Worm (Caenorhabditis elegans) whole organism, L4 larva: Measurements from ENCODE around the gene ZK616.8.

Source experiments
- D1046.2 ChIP-seq: fragments of 200-800 bp; sonication (Bioruptor generic); IDR thresholded peaks from 2 replicates; pipeline ENCODE4 v1.3.6; 2022; ENCODE audit warnings: missing genetic modification characterization, missing compliant biosample characterization
- F26F4.8 ChIP-seq: fragments of 200-800 bp; sonication (Bioruptor generic); conservative IDR thresholded peaks from 2 replicates; pipeline ENCODE4 v1.3.6; 2022; ENCODE audit warnings: missing genetic modification characterization, missing compliant biosample characterization
- F37D6.2 ChIP-seq: sonication (generic microtip); optimal IDR thresholded peaks from 2 replicates; lab custom pipeline; 2016; ENCODE audit warnings: mild to moderate bottlenecking, missing genetic modification characterization, missing compliant biosample characterization
- F44E2.7 ChIP-seq: fragments of 200-800 bp; sonication (Bioruptor generic); IDR thresholded peaks from 2 replicates; pipeline ENCODE4 v2.1.2; 2022; ENCODE audit warnings: missing genetic modification characterization, missing compliant biosample characterization
- T20F7.1 ChIP-seq: fragments of 200-800 bp; sonication (Bioruptor generic); optimal IDR thresholded peaks from 2 replicates; lab custom pipeline; 2018; ENCODE audit warnings: mild to moderate bottlenecking, missing genetic modification characterization, missing compliant biosample characterization
- ZK546.5 ChIP-seq, 2 experiments: sonication (generic microtip); optimal IDR thresholded peaks; 2 replicates each; lab custom pipeline; 2017; ENCODE audit warnings: missing biosample characterization in 2 of 2, missing genetic modification characterization in 2 of 2
- ceh-20 ChIP-seq: fragments of 200-800 bp; sonication (Bioruptor generic); IDR thresholded peaks from 2 replicates; pipeline ENCODE4 v1.3.6; 2022; ENCODE audit warnings: missing genetic modification reagents, missing genetic modification characterization, missing compliant biosample characterization
- ceh-82 ChIP-seq: sonication (generic microtip); optimal IDR thresholded peaks from 2 replicates; lab custom pipeline; 2017; ENCODE audit warnings: missing biosample characterization, missing genetic modification characterization
- ces-1 ChIP-seq: fragments of 150-350 bp; sonication (generic microtip); optimal IDR thresholded peaks from 4 replicates; lab custom pipeline; 2014; ENCODE audit warnings: missing biosample characterization, missing genetic modification reagents, missing genetic modification characterization
- daf-16 ChIP-seq, 3 experiments: sonication (generic microtip); optimal IDR thresholded peaks; 2 replicates each; lab custom pipeline; 2016 to 2017; ENCODE audit warnings: missing genetic modification characterization in 3 of 3, missing genetic modification reagents in 3 of 3, mild to moderate bottlenecking in 2 of 3, missing compliant biosample characterization in 2 of 3, missing biosample characterization in 1 of 3, moderate library complexity in 1 of 3
- daf-19 ChIP-seq: fragments of 200-800 bp; sonication (Bioruptor generic); conservative IDR thresholded peaks from 2 replicates; pipeline ENCODE4 v1.3.6; 2022; ENCODE audit warnings: missing genetic modification characterization, missing compliant biosample characterization
- dmd-8 ChIP-seq: fragments of 200-800 bp; sonication (Bioruptor generic); IDR thresholded peaks from 2 replicates; pipeline ENCODE4 v1.3.6; 2022; ENCODE audit warnings: missing genetic modification characterization, missing compliant biosample characterization
- dve-1 ChIP-seq: sonication (generic microtip); optimal IDR thresholded peaks from 2 replicates; lab custom pipeline; 2017; ENCODE audit warnings: antibody characterized with exemption, mild to moderate bottlenecking, missing genetic modification characterization, missing compliant biosample characterization; ENCODE audit not compliant: insufficient read depth
- egl-43 ChIP-seq: fragments of 200-800 bp; sonication (Bioruptor generic); IDR thresholded peaks from 2 replicates; pipeline ENCODE4 v1.3.6; 2022; ENCODE audit warnings: missing genetic modification reagents, missing genetic modification characterization, missing compliant biosample characterization
- fkh-10 ChIP-seq: fragments of 150-350 bp; optimal IDR thresholded peaks from 2 replicates; lab custom pipeline; 2014; ENCODE audit warnings: missing biosample characterization, missing genetic modification reagents, missing genetic modification characterization
- fos-1 ChIP-seq: fragments of 150-350 bp; optimal IDR thresholded peaks from 2 replicates; lab custom pipeline; 2014; ENCODE audit warnings: missing biosample characterization, missing genetic modification characterization
- gei-8 ChIP-seq: fragments of 200-800 bp; sonication (Bioruptor generic); optimal IDR thresholded peaks from 2 replicates; lab custom pipeline; 2018; ENCODE audit warnings: mild to moderate bottlenecking, missing genetic modification characterization, missing compliant biosample characterization
- lim-7 ChIP-seq: fragments of 200-800 bp; sonication (Bioruptor generic); IDR thresholded peaks from 2 replicates; pipeline ENCODE4 v1.3.6; 2022; ENCODE audit warnings: missing genetic modification characterization, missing compliant biosample characterization
- lin-1 ChIP-seq: fragments of 200-800 bp; sonication (Bioruptor generic); IDR thresholded peaks from 2 replicates; pipeline ENCODE4 v1.3.6; 2022; ENCODE audit warnings: missing genetic modification reagents, missing genetic modification characterization, missing compliant biosample characterization
- lin-15B ChIP-seq: fragments of 150-350 bp; sonication (generic microtip); optimal IDR thresholded peaks from 3 replicates; lab custom pipeline; 2014; ENCODE audit warnings: missing biosample characterization, missing genetic modification characterization
- mdl-1 ChIP-seq, 2 experiments: fragments of 150-350 bp in 1 of 2; sonication (generic microtip) in 1 of 2; optimal IDR thresholded peaks; 2 replicates each; lab custom pipeline; 2014 to 2017; ENCODE audit warnings: missing biosample characterization in 2 of 2, missing genetic modification characterization in 2 of 2
- mdt-29 ChIP-seq: fragments of 200-800 bp; sonication (Bioruptor generic); IDR thresholded peaks from 2 replicates; pipeline ENCODE4 v1.3.6; 2022; ENCODE audit warnings: missing genetic modification reagents, missing genetic modification characterization, missing compliant biosample characterization
- mes-2 ChIP-seq: sonication (generic microtip); optimal IDR thresholded peaks from 2 replicates; lab custom pipeline; 2016; ENCODE audit warnings: missing genotype, mild to moderate bottlenecking, missing genetic modification characterization, missing compliant biosample characterization; ENCODE audit not compliant: poor library complexity, severe bottlenecking
- mxl-2 ChIP-seq: fragments of 200-800 bp; sonication (Bioruptor generic); conservative IDR thresholded peaks from 2 replicates; pipeline ENCODE4 v1.3.6; 2022; ENCODE audit warnings: missing genetic modification reagents, missing genetic modification characterization, missing compliant biosample characterization
- nhr-111 ChIP-seq: fragments of 200-800 bp; sonication (Bioruptor generic); optimal IDR thresholded peaks from 2 replicates; lab custom pipeline; 2018; ENCODE audit warnings: mild to moderate bottlenecking, missing genetic modification characterization, missing compliant biosample characterization
- nhr-6 ChIP-seq: fragments of 150-350 bp; optimal IDR thresholded peaks from 2 replicates; lab custom pipeline; 2014; ENCODE audit warnings: missing biosample characterization, missing genetic modification characterization
- pha-4 ChIP-seq, 2 experiments: fragments of 150-350 bp in 1 of 2; fragments of 200-800 bp in 1 of 2; sonication (Bioruptor generic) in 1 of 2; IDR thresholded peaks in 1 of 2; optimal IDR thresholded peaks in 1 of 2; 2 replicates each; pipeline versions ENCODE4 v1.3.6 to Lab custom; 2014 to 2022; ENCODE audit warnings: missing genetic modification characterization in 2 of 2, missing genetic modification reagents in 2 of 2, missing biosample characterization in 1 of 2, missing compliant biosample characterization in 1 of 2
- php-3 ChIP-seq: fragments of 200-800 bp; sonication (Bioruptor generic); IDR thresholded peaks from 2 replicates; pipeline ENCODE4 v1.3.6; 2022; ENCODE audit warnings: missing genetic modification reagents, missing genetic modification characterization, missing compliant biosample characterization
- saeg-2 ChIP-seq: fragments of 200-800 bp; sonication (Bioruptor generic); IDR thresholded peaks from 2 replicates; pipeline ENCODE4 v1.3.6; 2022; ENCODE audit warnings: missing genetic modification reagents, missing genetic modification characterization, missing compliant biosample characterization
- set-16 ChIP-seq: fragments of 200-800 bp; sonication (Bioruptor generic); IDR thresholded peaks from 2 replicates; pipeline ENCODE4 v1.3.6; 2022; ENCODE audit warnings: missing genetic modification reagents, missing genetic modification characterization, missing compliant biosample characterization
- spr-3 ChIP-seq: fragments of 200-800 bp; sonication (Bioruptor generic); optimal IDR thresholded peaks from 2 replicates; lab custom pipeline; 2018; ENCODE audit warnings: mild to moderate bottlenecking, missing genetic modification characterization, missing compliant biosample characterization
- tra-1 ChIP-seq: fragments of 200-800 bp; sonication (Bioruptor generic); IDR thresholded peaks from 2 replicates; pipeline ENCODE4 v1.3.6; 2022; ENCODE audit warnings: missing genetic modification reagents, missing genetic modification characterization, missing compliant biosample characterization
- unc-130 ChIP-seq: sonication (generic microtip); optimal IDR thresholded peaks from 2 replicates; lab custom pipeline; 2016; ENCODE audit warnings: missing genetic modification reagents, missing genetic modification characterization, missing compliant biosample characterization
- unc-62 ChIP-seq, 3 experiments: fragments of 150-350 bp in 1 of 3; sonication (generic microtip); optimal IDR thresholded peaks in 2 of 3; peaks in 1 of 3; 1 replicate in 1 of 3; 2 replicates in 2 of 3; lab custom pipeline; 2014 to 2017; ENCODE audit warnings: missing biosample characterization in 3 of 3, missing genetic modification characterization in 3 of 3, missing genetic modification reagents in 3 of 3, missing genotype in 1 of 3
- zag-1 ChIP-seq: fragments of 150-350 bp; optimal IDR thresholded peaks from 2 replicates; lab custom pipeline; 2014; ENCODE audit warnings: missing biosample characterization, missing genetic modification characterization
- zfp-2 ChIP-seq: sonication (generic microtip); optimal IDR thresholded peaks from 2 replicates; lab custom pipeline; 2016; ENCODE audit warnings: mild to moderate bottlenecking, missing genetic modification characterization, missing compliant biosample characterization
- zfp-3 ChIP-seq: fragments of 200-800 bp; sonication (Bioruptor generic); conservative IDR thresholded peaks from 2 replicates; pipeline ENCODE4 v1.3.6; 2022; ENCODE audit warnings: missing genetic modification reagents, missing genetic modification characterization, missing compliant biosample characterization
- zip-11 ChIP-seq: fragments of 200-800 bp; sonication (Bioruptor generic); IDR thresholded peaks from 2 replicates; pipeline ENCODE4 v1.3.6; 2022; ENCODE audit warnings: missing genetic modification characterization, missing compliant biosample characterization
- ztf-7 ChIP-seq: fragments of 150-350 bp; optimal IDR thresholded peaks from 2 replicates; lab custom pipeline; 2014; ENCODE audit warnings: missing biosample characterization, missing genetic modification characterization

Gene ZK616.8

ce11 chrIV:5415696-5416095 is 3.7 kb upstream of the ZK616.8 start, which contains the start of gene spp-7:
TSS of gene spp-7 (minus strand) at chrIV:5415796.
- no peak for TF ChIP-seq mdl-1 (tag; optimal IDR thresholded peaks at IDR 0.05; lab: Kevin White, UChicago)
- no peak for TF ChIP-seq gei-8 (GFP tag; lab: Kevin White, UChicago)
- TF ChIP-seq zfp-2 (tag; lab: Kevin White, UChicago): no peak
- TF ChIP-seq dmd-8 (GFP tag; lab: Robert Waterston, UW): no peak
- no peak for TF ChIP-seq nhr-6 (tag; lab: Kevin White, UChicago)

- no peak for TF ChIP-seq mes-2 (tag; lab: Kevin White, UChicago)
- no peak for TF ChIP-seq fos-1 (tag; lab: Kevin White, UChicago)
- TF ChIP-seq D1046.2 (GFP tag; lab: Robert Waterston, UW): no peak
- no peak for TF ChIP-seq gei-8 (GFP tag; lab: Kevin White, UChicago)
- no peak for TF ChIP-seq spr-3
Measured at ce11 chrIV:5411120-5411519, 873 bp downstream of the ZK616.8 start, which contains the start of gene ZK616.65. TSS of gene ZK616.65 (minus strand) at chrIV:5411220.

ce11 chrIV:5409112-5409511 is 2.9 kb downstream of the ZK616.8 start:
- peak in 1 of 2 experiments; percentile 95 for TF ChIP-seq unc-62 (GFP tag; optimal IDR thresholded peaks at IDR 0.05 in 1 of 2; lab: Kevin White, UChicago)
- no peak for TF ChIP-seq unc-62 (tag; optimal IDR thresholded peaks at IDR 0.05; lab: Kevin White, UChicago)
- TF ChIP-seq unc-130 (GFP tag; lab: Kevin White, UChicago): no peak
- TF ChIP-seq lin-15B (tag; lab: Kevin White, UChicago): no peak
- no peak for TF ChIP-seq mdt-29 (GFP tag; lab: Robert Waterston, UW)

- no peak for TF ChIP-seq gei-8 (GFP tag; lab: Kevin White, UChicago)
- no peak for TF ChIP-seq zag-1 (tag; lab: Kevin White, UChicago)
- TF ChIP-seq F26F4.8 (GFP tag; lab: Robert Waterston, UW): no peak
- TF ChIP-seq zip-11 (GFP tag; lab: Robert Waterston, UW): no peak
- TF ChIP-seq saeg-2 (GFP tag; lab: Robert Waterston, UW): no peak
- TF ChIP-seq mxl-2: no peak
- TF ChIP-seq dve-1 (tag; lab: Kevin White, UChicago): no peak
- TF ChIP-seq lim-7 (GFP tag; lab: Robert Waterston, UW): no peak
Measured at ce11 chrIV:5405345-5405744, 6.6 kb downstream of the ZK616.8 start, which contains the start of gene ZK616.61. TSS of gene ZK616.61 (plus strand) at chrIV:5405645.

- TF ChIP-seq pha-4 (GFP tag; IDR thresholded peaks at IDR 0.05; lab: Robert Waterston, UW) (no peak), pha-4 (tag; optimal IDR thresholded peaks at IDR 0.05; lab: Kevin White, UChicago) (no peak), set-16 (GFP tag; lab: Robert Waterston, UW) (no peak), daf-19 (no peak), php-3 (no peak), F44E2.7 (GFP tag; lab: Robert Waterston, UW) (no peak), daf-16 (GFP tag; optimal IDR thresholded peaks at IDR 0.05; lab: Kevin White, UChicago) (no peak), daf-16 (tag; optimal IDR thresholded peaks at IDR 0.05; lab: Kevin White, UChicago) (no peak), ZK546.5 (tag; optimal IDR thresholded peaks at IDR 0.05; lab: Kevin White, UChicago) (no peak), unc-62 (GFP tag; optimal IDR thresholded peaks at IDR 0.05 in 1 of 2; lab: Kevin White, UChicago) (peak in 1 of 2 experiments; percentile 16), unc-62 (tag; optimal IDR thresholded peaks at IDR 0.05; lab: Kevin White, UChicago) (no peak), lin-1 (no peak)
- TF ChIP-seq, all 104 proteins: peak for 1
Measured at ce11 chrIV:5400609-5401008, 11.4 kb downstream of the ZK616.8 start, which contains the start of gene ZK616.1. TSS of gene ZK616.1 (plus strand) at chrIV:5400909.

- TF ChIP-seq ceh-20 (no peak), nhr-111 (no peak), ZK546.5 (tag; optimal IDR thresholded peaks at IDR 0.05; lab: Kevin White, UChicago) (no peak), tra-1 (GFP tag; lab: Robert Waterston, UW) (no peak), lin-1 (no peak), dmd-8 (GFP tag; lab: Robert Waterston, UW) (no peak), zfp-3 (GFP tag; lab: Robert Waterston, UW) (no peak), ceh-82 (tag; lab: Kevin White, UChicago) (no peak), F37D6.2 (tag; lab: Kevin White, UChicago) (no peak), T20F7.1 (GFP tag; lab: Kevin White, UChicago) (no peak), ces-1 (GFP tag; lab: Kevin White, UChicago) (no peak), fkh-10 (GFP tag; lab: Kevin White, UChicago) (no peak), ztf-7 (tag; lab: Kevin White, UChicago) (no peak), egl-43 (GFP tag; lab: Robert Waterston, UW) (no peak)
Measured at ce11 chrIV:5397539-5397938, 14.5 kb downstream of the ZK616.8 start, which contains the start of gene ZK616.2. TSS of gene ZK616.2 (plus strand) at chrIV:5397839.
